Worm (Caenorhabditis elegans) whole organism, late embryonic: Measurements from ENCODE around the gene nas-22.

Experiments used
- elt-4 ChIP-seq: sonication (generic microtip); optimal IDR thresholded peaks from 2 replicates; lab custom pipeline; 2016; ENCODE audit warnings: missing genetic modification characterization, missing compliant biosample characterization
- gmeb-2 ChIP-seq: sonication (generic microtip); optimal IDR thresholded peaks from 2 replicates; lab custom pipeline; 2016; ENCODE audit warnings: missing genetic modification characterization, inconsistent platforms, missing compliant biosample characterization
- nfya-1 ChIP-seq: sonication (generic microtip); optimal IDR thresholded peaks from 2 replicates; lab custom pipeline; 2017; ENCODE audit warnings: missing genetic modification characterization, mild to moderate bottlenecking, missing compliant biosample characterization, antibody characterized with exemption, moderate library complexity
- odd-2 ChIP-seq: sonication (generic microtip); optimal IDR thresholded peaks from 2 replicates; lab custom pipeline; 2017; ENCODE audit warnings: antibody characterized with exemption, mild to moderate bottlenecking, missing genetic modification characterization, missing compliant biosample characterization
- ref-2 ChIP-seq: sonication (generic microtip); optimal IDR thresholded peaks from 2 replicates; lab custom pipeline; 2016; ENCODE audit warnings: missing genetic modification characterization, missing compliant biosample characterization

DNA sequence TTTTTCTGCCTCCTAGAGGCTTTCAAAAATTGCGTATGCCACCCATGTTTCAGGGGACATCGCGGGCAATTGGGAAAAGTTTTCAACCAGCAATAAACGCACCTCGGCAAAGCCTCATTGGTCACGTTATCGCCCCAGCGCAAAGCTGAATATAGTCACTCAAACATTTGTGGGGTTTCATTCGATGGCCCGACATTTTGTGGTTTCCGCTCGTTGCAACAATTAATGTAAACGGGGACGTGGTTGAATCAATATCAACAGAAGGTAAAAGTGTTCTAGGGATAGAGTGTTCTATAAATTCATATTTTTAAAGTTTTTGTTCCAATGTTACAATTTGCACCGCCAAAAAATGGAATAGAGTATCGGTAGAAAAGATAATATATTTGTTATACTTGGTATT is 13.8 kb downstream of the nas-22 start:
- TF ChIP-seq odd-2 (tag; lab: Kevin White, UChicago) (no peak), nfya-1 (no peak), gmeb-2 (no peak), elt-4 (tag; lab: Kevin White, UChicago) (no peak), ref-2 (tag; lab: Kevin White, UChicago) (no peak)
